Worm (Caenorhabditis elegans) whole organism, L2 larva: Measurements from ENCODE around the gene B0280.11.

Source experiments
- C34F6.9 ChIP-seq: fragments of 150-350 bp; optimal IDR thresholded peaks from 2 replicates; lab custom pipeline; 2014; ENCODE audit warnings: missing biosample characterization, missing genetic modification characterization
- F13H6.1 ChIP-seq: sonication (generic microtip); optimal IDR thresholded peaks from 2 replicates; lab custom pipeline; 2016; ENCODE audit warnings: missing genetic modification characterization, missing compliant biosample characterization
- R02D3.7 ChIP-seq: fragments of 150-350 bp; optimal IDR thresholded peaks from 2 replicates; lab custom pipeline; 2014; ENCODE audit warnings: missing biosample characterization, missing genetic modification characterization
- ZK546.5 ChIP-seq: sonication (generic microtip); optimal IDR thresholded peaks from 2 replicates; lab custom pipeline; 2017; ENCODE audit warnings: missing biosample characterization, missing genetic modification characterization
- alr-1 ChIP-seq: fragments of 150-350 bp; optimal IDR thresholded peaks from 2 replicates; lab custom pipeline; 2014; ENCODE audit warnings: missing biosample characterization, missing genetic modification characterization
- aly-2 ChIP-seq: fragments of 150-350 bp; optimal IDR thresholded peaks from 2 replicates; lab custom pipeline; 2014; ENCODE audit warnings: missing biosample characterization, missing genetic modification characterization
- ama-1 ChIP-seq: fragments of 150-350 bp; optimal IDR thresholded peaks from 2 replicates; lab custom pipeline; 2018; ENCODE audit warnings: inconsistent platforms
- ceh-16 ChIP-seq: fragments of 150-350 bp; optimal IDR thresholded peaks from 2 replicates; lab custom pipeline; 2014; ENCODE audit warnings: missing biosample characterization, missing genetic modification characterization
- ceh-82 ChIP-seq: fragments of 150-350 bp; optimal IDR thresholded peaks from 2 replicates; lab custom pipeline; 2014; ENCODE audit warnings: missing biosample characterization, missing genetic modification characterization
- crh-2 ChIP-seq: sonication (generic microtip); optimal IDR thresholded peaks from 2 replicates; lab custom pipeline; 2017; ENCODE audit warnings: missing biosample characterization, missing genetic modification characterization
- dmd-4 ChIP-seq: sonication (generic microtip); optimal IDR thresholded peaks from 2 replicates; lab custom pipeline; 2017; ENCODE audit warnings: missing biosample characterization, missing genetic modification characterization
- egl-27 ChIP-seq: sonication (generic microtip); optimal IDR thresholded peaks from 3 replicates; lab custom pipeline; 2017; ENCODE audit warnings: missing biosample characterization, missing genetic modification reagents, missing genetic modification characterization
- elt-1 ChIP-seq: fragments of 150-350 bp; optimal IDR thresholded peaks from 2 replicates; lab custom pipeline; 2014; ENCODE audit warnings: missing biosample characterization, missing genetic modification characterization
- fos-1 ChIP-seq: fragments of 150-350 bp; optimal IDR thresholded peaks from 2 replicates; lab custom pipeline; 2014; ENCODE audit warnings: missing biosample characterization, missing genetic modification characterization
- gmeb-1 ChIP-seq: fragments of 150-350 bp; optimal IDR thresholded peaks from 2 replicates; lab custom pipeline; 2014; ENCODE audit warnings: missing biosample characterization, missing genetic modification characterization
- lin-11 ChIP-seq: fragments of 150-350 bp; sonication (generic microtip); optimal IDR thresholded peaks from 2 replicates; lab custom pipeline; 2014; ENCODE audit warnings: missing biosample characterization, missing genetic modification characterization, inconsistent platforms, mixed read lengths
- lin-13 ChIP-seq: fragments of 150-350 bp; optimal IDR thresholded peaks from 2 replicates; lab custom pipeline; 2014; ENCODE audit warnings: missing biosample characterization, missing genetic modification reagents, missing genetic modification characterization
- lin-39 ChIP-seq: fragments of 150-350 bp; optimal IDR thresholded peaks from 2 replicates; lab custom pipeline; 2014; ENCODE audit warnings: missing biosample characterization, missing genetic modification reagents, missing genetic modification characterization
- lsy-2 ChIP-seq, 2 experiments: fragments of 150-350 bp in 1 of 2; sonication (generic microtip) in 1 of 2; optimal IDR thresholded peaks; 2 replicates each; lab custom pipeline; 2014 to 2017; ENCODE audit warnings: missing biosample characterization in 2 of 2, missing genetic modification characterization in 2 of 2
- mab-5 ChIP-seq: fragments of 150-350 bp; optimal IDR thresholded peaks from 2 replicates; lab custom pipeline; 2014; ENCODE audit warnings: missing biosample characterization, missing genetic modification characterization
- mbf-1 ChIP-seq: sonication (generic microtip); optimal IDR thresholded peaks from 2 replicates; lab custom pipeline; 2017; ENCODE audit warnings: missing biosample characterization, missing genetic modification characterization
- mdl-1 ChIP-seq, 2 experiments: fragments of 150-350 bp in 1 of 2; sonication (generic microtip) in 1 of 2; optimal IDR thresholded peaks; 2 replicates each; lab custom pipeline; 2017; ENCODE audit warnings: missing biosample characterization in 2 of 2, missing genetic modification characterization in 2 of 2
- nhr-10 ChIP-seq: sonication (generic microtip); optimal IDR thresholded peaks from 2 replicates; lab custom pipeline; 2017; ENCODE audit warnings: missing biosample characterization, missing genetic modification characterization
- nhr-11 ChIP-seq: fragments of 150-350 bp; optimal IDR thresholded peaks from 2 replicates; lab custom pipeline; 2014; ENCODE audit warnings: missing biosample characterization, missing genetic modification characterization
- nhr-12 ChIP-seq: fragments of 150-350 bp; optimal IDR thresholded peaks from 2 replicates; lab custom pipeline; 2014; ENCODE audit warnings: missing biosample characterization, missing genetic modification characterization
- nhr-21 ChIP-seq: fragments of 150-350 bp; optimal IDR thresholded peaks from 2 replicates; lab custom pipeline; 2014; ENCODE audit warnings: missing biosample characterization, missing genetic modification characterization
- nhr-23 ChIP-seq: fragments of 150-350 bp; optimal IDR thresholded peaks from 2 replicates; lab custom pipeline; 2014; ENCODE audit warnings: missing biosample characterization, missing genetic modification reagents, missing genetic modification characterization
- nhr-25 ChIP-seq: fragments of 150-350 bp; sonication (generic microtip); optimal IDR thresholded peaks from 3 replicates; lab custom pipeline; 2014; ENCODE audit warnings: missing biosample characterization, missing genetic modification characterization
- nhr-6 ChIP-seq: fragments of 150-350 bp; optimal IDR thresholded peaks from 2 replicates; lab custom pipeline; 2014; ENCODE audit warnings: missing biosample characterization, missing genetic modification characterization
- nhr-77 ChIP-seq: fragments of 150-350 bp; optimal IDR thresholded peaks from 2 replicates; lab custom pipeline; 2014; ENCODE audit warnings: missing biosample characterization, missing genetic modification characterization
- peb-1 ChIP-seq: fragments of 150-350 bp; optimal IDR thresholded peaks from 2 replicates; lab custom pipeline; 2014; ENCODE audit warnings: missing biosample characterization, missing genetic modification characterization
- sem-4 ChIP-seq: fragments of 150-350 bp; optimal IDR thresholded peaks from 2 replicates; lab custom pipeline; 2014; ENCODE audit warnings: missing biosample characterization, missing genetic modification reagents, missing genetic modification characterization
- sma-3 ChIP-seq: sonication (generic microtip); optimal IDR thresholded peaks from 2 replicates; lab custom pipeline; 2016; ENCODE audit warnings: missing genetic modification reagents, missing genetic modification characterization, missing compliant biosample characterization
- unc-39 ChIP-seq: fragments of 150-350 bp; optimal IDR thresholded peaks from 2 replicates; lab custom pipeline; 2014; ENCODE audit warnings: missing biosample characterization, missing genetic modification characterization
- unc-55 ChIP-seq: fragments of 150-350 bp; sonication (generic microtip); optimal IDR thresholded peaks from 3 replicates; lab custom pipeline; 2014; ENCODE audit warnings: missing biosample characterization, missing genetic modification reagents, missing genetic modification characterization
- unc-62 ChIP-seq: fragments of 150-350 bp; optimal IDR thresholded peaks from 2 replicates; lab custom pipeline; 2014; ENCODE audit warnings: missing biosample characterization, missing genetic modification reagents, missing genetic modification characterization
- ztf-4 ChIP-seq: fragments of 150-350 bp; optimal IDR thresholded peaks from 2 replicates; lab custom pipeline; 2014; ENCODE audit warnings: missing biosample characterization, missing genetic modification characterization

The B0280.11 gene

ce11 chrIII:7103940-7104440, 34.1 kb downstream of the B0280.11 start, which contains the start of gene cpg-2:
cpg-2 (minus strand) TSS chrIII:7103990.
- no peak for TF ChIP-seq mab-5 (tag; lab: Kevin White, UChicago)
- no peak for TF ChIP-seq nhr-11 (tag; lab: Kevin White, UChicago)
- TF ChIP-seq nhr-12 (tag; lab: Kevin White, UChicago): no peak
- TF ChIP-seq nhr-6 (tag; lab: Kevin White, UChicago): no peak
- TF ChIP-seq ama-1 (lab: Kevin White, UChicago): no peak
- TF ChIP-seq unc-62: no peak
- no peak for TF ChIP-seq unc-39 (tag; lab: Kevin White, UChicago)
- no peak for TF ChIP-seq lin-13 (GFP tag; lab: Kevin White, UChicago)
- no peak for TF ChIP-seq unc-55 (GFP tag; lab: Kevin White, UChicago)
- no peak for TF ChIP-seq ceh-16 (tag; lab: Kevin White, UChicago)
- TF ChIP-seq dmd-4 (tag; lab: Kevin White, UChicago): no peak
- no peak for TF ChIP-seq nhr-21 (tag; lab: Kevin White, UChicago)
- no peak for TF ChIP-seq elt-1 (tag; lab: Kevin White, UChicago)
- no peak for TF ChIP-seq lsy-2 (tag; optimal IDR thresholded peaks at IDR 0.05; lab: Kevin White, UChicago)
- no peak for TF ChIP-seq lin-11 (tag; lab: Kevin White, UChicago)
- no peak for TF ChIP-seq sem-4 (tag; lab: Kevin White, UChicago)
- no peak for TF ChIP-seq ztf-4
- TF ChIP-seq C34F6.9 (tag; lab: Kevin White, UChicago): no peak
- TF ChIP-seq crh-2: no peak
- no peak for TF ChIP-seq gmeb-1 (tag; lab: Kevin White, UChicago)

ce11 chrIII:7101814-7102477, 36.1 kb downstream of the B0280.11 start:
- no peak for TF ChIP-seq fos-1 (tag; lab: Kevin White, UChicago)
- no peak for TF ChIP-seq crh-2
- no peak for TF ChIP-seq ama-1 (lab: Kevin White, UChicago)
- TF ChIP-seq unc-39 (tag; lab: Kevin White, UChicago): no peak
- TF ChIP-seq nhr-25 (tag; lab: Kevin White, UChicago): no peak
- no peak for TF ChIP-seq nhr-23
- TF ChIP-seq ceh-82: no peak
- no peak for TF ChIP-seq F13H6.1 (tag; lab: Kevin White, UChicago)
- no peak for TF ChIP-seq gmeb-1 (tag; lab: Kevin White, UChicago)
- TF ChIP-seq nhr-11 (tag; lab: Kevin White, UChicago): no peak
- no peak for TF ChIP-seq lsy-2 (tag; optimal IDR thresholded peaks at IDR 0.05; lab: Kevin White, UChicago)

DNA sequence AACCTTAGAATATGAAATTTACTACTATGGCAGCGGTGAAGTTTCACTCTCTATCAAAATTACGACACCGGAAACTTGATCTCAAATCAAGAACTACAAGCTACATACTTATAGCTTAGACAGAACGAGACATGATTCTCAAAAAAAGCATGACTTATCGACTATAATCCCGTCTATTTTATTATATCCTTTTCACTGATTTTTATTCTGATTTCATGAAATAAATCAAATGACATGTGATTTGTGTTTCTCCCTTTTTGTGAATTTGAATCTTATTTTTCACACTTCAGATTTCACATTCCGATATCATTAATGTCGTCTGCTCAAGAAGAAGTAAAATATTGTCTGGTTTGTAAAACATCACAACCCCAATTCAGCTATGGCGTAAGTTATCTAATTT, 38.1 kb downstream of the B0280.11 start, which contains the start of gene ZK418.11:
Gene ZK418.11 (plus strand): TSS at position 289 of the 400 bp plus-strand sequence.
- no peak for TF ChIP-seq lin-13 (GFP tag; lab: Kevin White, UChicago)
- no peak for TF ChIP-seq mbf-1
- TF ChIP-seq alr-1 (tag; lab: Kevin White, UChicago): no peak
- TF ChIP-seq C34F6.9 (tag; lab: Kevin White, UChicago): no peak
- no peak for TF ChIP-seq nhr-21 (tag; lab: Kevin White, UChicago)
- TF ChIP-seq egl-27 (tag; lab: Kevin White, UChicago): no peak
- no peak for TF ChIP-seq nhr-77 (tag; lab: Kevin White, UChicago)
- TF ChIP-seq aly-2 (tag; lab: Kevin White, UChicago): no peak
- no peak for TF ChIP-seq unc-55 (GFP tag; lab: Kevin White, UChicago)
- TF ChIP-seq sma-3 (GFP tag; lab: Kevin White, UChicago): no peak
- no peak for TF ChIP-seq gmeb-1 (tag; lab: Kevin White, UChicago)
- no peak for TF ChIP-seq R02D3.7 (tag; lab: Kevin White, UChicago)
- no peak for TF ChIP-seq nhr-11 (tag; lab: Kevin White, UChicago)
- no peak for TF ChIP-seq ztf-4
- no peak for TF ChIP-seq ama-1 (lab: Kevin White, UChicago)

DNA sequence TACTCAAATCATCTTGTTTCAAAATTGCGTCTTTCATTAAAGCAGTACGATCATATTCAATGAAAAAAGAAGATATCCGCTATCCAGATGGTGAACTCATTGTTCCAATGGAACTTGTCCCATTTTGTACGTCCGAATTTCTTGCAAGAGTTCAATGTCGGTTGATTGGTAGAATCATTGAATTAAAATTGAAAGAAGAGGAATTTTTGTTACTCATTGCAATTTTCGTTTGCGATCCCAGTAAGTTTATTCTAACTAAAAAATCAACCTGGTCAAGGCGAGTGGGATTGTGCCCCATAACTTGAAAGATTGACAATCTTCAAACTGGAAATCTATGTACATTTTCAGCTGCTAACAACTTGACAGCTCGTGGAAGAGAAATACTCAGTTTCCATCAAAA, 41.6 kb downstream of the B0280.11 start:
- no peak for TF ChIP-seq lin-13 (GFP tag; lab: Kevin White, UChicago)
- no peak for TF ChIP-seq ama-1 (lab: Kevin White, UChicago)
- no peak for TF ChIP-seq mbf-1
- no peak for TF ChIP-seq ceh-16 (tag; lab: Kevin White, UChicago)
- TF ChIP-seq sma-3 (GFP tag; lab: Kevin White, UChicago): no peak
- no peak for TF ChIP-seq nhr-25 (tag; lab: Kevin White, UChicago)
- TF ChIP-seq ZK546.5: no peak
- TF ChIP-seq unc-55 (GFP tag; lab: Kevin White, UChicago): no peak
- no peak for TF ChIP-seq mdl-1 (tag; optimal IDR thresholded peaks at IDR 0.05; lab: Kevin White, UChicago)
- TF ChIP-seq fos-1 (tag; lab: Kevin White, UChicago): no peak
- TF ChIP-seq F13H6.1 (tag; lab: Kevin White, UChicago): no peak
- no peak for TF ChIP-seq nhr-6 (tag; lab: Kevin White, UChicago)
- TF ChIP-seq peb-1 (tag; lab: Kevin White, UChicago): no peak
- no peak for TF ChIP-seq mab-5 (tag; lab: Kevin White, UChicago)
- TF ChIP-seq lsy-2 (tag; optimal IDR thresholded peaks at IDR 0.05; lab: Kevin White, UChicago): no peak
- no peak for TF ChIP-seq lin-39 (tag; lab: Kevin White, UChicago)
- TF ChIP-seq nhr-23: no peak
- no peak for TF ChIP-seq elt-1 (tag; lab: Kevin White, UChicago)
- TF ChIP-seq nhr-10: no peak
